Fruit fly (Drosophila melanogaster) whole organism, embryonic: ENCODE data around the gene mEFG1.

Experiments
- ATbp ChIP-seq: fragments of 200-800 bp; sonication (Bioruptor generic); optimal IDR thresholded peaks from 2 replicates; lab custom pipeline; 2017; ENCODE audit warnings: missing biosample characterization, mild to moderate bottlenecking, missing genetic modification characterization, missing genetic modification reagents
- Awh ChIP-seq: fragments of 200-800 bp; sonication (Bioruptor generic); IDR thresholded peaks from 2 replicates; pipeline ENCODE4, ENCODE4 v1.3.6; 2022; ENCODE audit warnings: missing biosample characterization, missing genetic modification characterization
- CG11085 ChIP-seq: fragments of 200-800 bp; sonication (Bioruptor generic); IDR thresholded peaks from 2 replicates; pipeline ENCODE4 v1.3.6; 2022; ENCODE audit warnings: missing biosample characterization, missing genetic modification characterization
- CG11695 ChIP-seq: fragments of 200-800 bp; sonication (Bioruptor generic); IDR thresholded peaks from 3 replicates; pipeline ENCODE4 v1.3.6; 2022; ENCODE audit warnings: missing biosample characterization, missing genetic modification characterization
- CG11696 ChIP-seq: fragments of 200-800 bp; sonication (Bioruptor generic); IDR thresholded peaks from 2 replicates; pipeline ENCODE4 v1.3.6; 2022; ENCODE audit warnings: missing biosample characterization, missing genetic modification characterization
- CG12236 ChIP-seq: fragments of 200-800 bp; sonication (Bioruptor generic); optimal IDR thresholded peaks from 2 replicates; lab custom pipeline; 2016; ENCODE audit warnings: missing biosample characterization, missing genetic modification characterization
- CG12769 ChIP-seq: fragments of 200-800 bp; sonication (Bioruptor generic); optimal IDR thresholded peaks from 2 replicates; lab custom pipeline; 2019; ENCODE audit warnings: missing biosample characterization, mild to moderate bottlenecking, missing genetic modification characterization, moderate library complexity
- CG13894 ChIP-seq: fragments of 200-800 bp; sonication (Bioruptor generic); optimal IDR thresholded peaks from 3 replicates; lab custom pipeline; 2018; ENCODE audit warnings: missing biosample characterization, mild to moderate bottlenecking, missing genetic modification characterization, moderate library complexity
- CG15269 ChIP-seq: fragments of 200-800 bp; sonication (Bioruptor generic); optimal IDR thresholded peaks from 2 replicates; lab custom pipeline; 2018; ENCODE audit warnings: missing biosample characterization, mild to moderate bottlenecking, missing genetic modification characterization, moderate library complexity
- CG1647 ChIP-seq: fragments of 200-800 bp; sonication (Bioruptor generic); optimal IDR thresholded peaks from 3 replicates; lab custom pipeline; 2016; ENCODE audit warnings: missing biosample characterization, missing genetic modification characterization
- CG16815 ChIP-seq: fragments of 200-800 bp; sonication (Bioruptor generic); optimal IDR thresholded peaks from 3 replicates; lab custom pipeline; 2017; ENCODE audit warnings: missing biosample characterization, mild to moderate bottlenecking, missing genetic modification characterization
- CG17186 ChIP-seq: fragments of 200-800 bp; sonication (Bioruptor generic); optimal IDR thresholded peaks from 3 replicates; lab custom pipeline; 2017; ENCODE audit warnings: missing biosample characterization, missing genetic modification reagents, missing genetic modification characterization
- CG1832 ChIP-seq: fragments of 200-800 bp; sonication (Bioruptor generic); optimal IDR thresholded peaks from 2 replicates; lab custom pipeline; 2017; ENCODE audit warnings: missing biosample characterization, mild to moderate bottlenecking, missing genetic modification characterization, inconsistent platforms
- CG3163 ChIP-seq: fragments of 200-800 bp; sonication (Bioruptor generic); optimal IDR thresholded peaks from 3 replicates; lab custom pipeline; 2016; ENCODE audit warnings: missing biosample characterization, missing genetic modification characterization
- CG4854 ChIP-seq: fragments of 200-800 bp; sonication (Bioruptor generic); optimal IDR thresholded peaks from 2 replicates; lab custom pipeline; 2016; ENCODE audit warnings: missing biosample characterization, missing genetic modification characterization, inconsistent platforms
- CG6272 ChIP-seq: fragments of 200-800 bp; sonication (Bioruptor generic); IDR thresholded peaks from 2 replicates; pipeline ENCODE4 v1.3.6; 2022; ENCODE audit warnings: missing biosample characterization, missing genetic modification characterization
- CG7839 ChIP-seq: fragments of 200-800 bp; sonication (Bioruptor generic); optimal IDR thresholded peaks from 3 replicates; lab custom pipeline; 2018; ENCODE audit warnings: missing biosample characterization, mild to moderate bottlenecking, missing genetic modification characterization, moderate library complexity
- CG7987 ChIP-seq: fragments of 200-800 bp; sonication (Bioruptor generic); optimal IDR thresholded peaks from 2 replicates; lab custom pipeline; 2018; ENCODE audit warnings: missing biosample characterization, mild to moderate bottlenecking, missing genetic modification characterization, moderate library complexity
- CG9817 ChIP-seq: fragments of 200-800 bp; sonication (Bioruptor generic); optimal IDR thresholded peaks from 2 replicates; lab custom pipeline; 2018; ENCODE audit warnings: missing biosample characterization, mild to moderate bottlenecking, missing genetic modification characterization, moderate library complexity
- Camta ChIP-seq: fragments of 200-800 bp; sonication (Bioruptor generic); optimal IDR thresholded peaks from 2 replicates; lab custom pipeline; 2016; ENCODE audit warnings: missing biosample characterization, missing genetic modification characterization
- Drgx ChIP-seq: fragments of 200-800 bp; sonication (Bioruptor generic); IDR thresholded peaks from 2 replicates; pipeline ENCODE4 v1.3.6; 2022; ENCODE audit warnings: missing biosample characterization, missing genetic modification characterization
- Gsc ChIP-seq: fragments of 200-800 bp; sonication (Bioruptor generic); IDR thresholded peaks from 2 replicates; pipeline ENCODE4 v1.3.6; 2022; ENCODE audit warnings: missing biosample characterization, missing genetic modification characterization
- Hr39 ChIP-seq: fragments of >200 bp; optimal IDR thresholded peaks from 2 replicates; lab custom pipeline; 2017
- Hr51 ChIP-seq, 2 experiments: fragments of 200-800 bp; sonication (Bioruptor generic); optimal IDR thresholded peaks; 2 replicates in 1 of 2; 3 replicates in 1 of 2; lab custom pipeline; 2016 to 2018; ENCODE audit warnings: missing biosample characterization in 2 of 2, missing genetic modification characterization in 2 of 2, mild to moderate bottlenecking in 1 of 2, moderate library complexity in 1 of 2
- Mad ChIP-seq: fragments of 200-800 bp; sonication (Bioruptor generic); optimal IDR thresholded peaks from 2 replicates; lab custom pipeline; 2016; ENCODE audit warnings: missing biosample characterization, missing genetic modification characterization
- Med ChIP-seq: fragments of 200-800 bp; sonication (Bioruptor generic); peaks from one replicate; lab custom pipeline; 2016; ENCODE audit warnings: missing biosample characterization, missing genetic modification characterization, mild to moderate bottlenecking, inconsistent platforms, moderate library complexity
- NC2α ChIP-seq: fragments of 200-800 bp; sonication (Bioruptor generic); optimal IDR thresholded peaks from 2 replicates; lab custom pipeline; 2016; ENCODE audit warnings: missing biosample characterization, missing genetic modification characterization
- NfI ChIP-seq: fragments of 200-800 bp; sonication (Bioruptor generic); optimal IDR thresholded peaks from 3 replicates; lab custom pipeline; 2018; ENCODE audit warnings: missing biosample characterization, mild to moderate bottlenecking, missing genetic modification characterization, moderate library complexity
- Optix ChIP-seq: fragments of 200-800 bp; sonication (Bioruptor generic); IDR thresholded peaks from 3 replicates; pipeline ENCODE4 v1.3.6; 2022; ENCODE audit warnings: missing biosample characterization, missing genetic modification characterization
- Rfx ChIP-seq: fragments of 200-800 bp; sonication (Bioruptor generic); IDR thresholded peaks from 2 replicates; pipeline ENCODE4 v1.3.6; 2022; ENCODE audit warnings: missing biosample characterization, missing genetic modification characterization
- Sox100B ChIP-seq: fragments of 200-800 bp; sonication (Bioruptor generic); optimal IDR thresholded peaks from 3 replicates; lab custom pipeline; 2018; ENCODE audit warnings: missing biosample characterization, mild to moderate bottlenecking, missing genetic modification characterization
- Sry-δ ChIP-seq: fragments of 200-800 bp; sonication (Bioruptor generic); optimal IDR thresholded peaks from 2 replicates; lab custom pipeline; 2016; ENCODE audit warnings: missing biosample characterization, missing genetic modification characterization
- Trl ChIP-seq, 3 experiments: fragments of >200 bp in 2 of 3; fragments of 200-800 bp in 1 of 3; sonication (Bioruptor generic) in 1 of 3; optimal IDR thresholded peaks; 2 replicates in 1 of 3; 3 replicates in 2 of 3; lab custom pipeline; 2016 to 2017; ENCODE audit warnings: missing biosample characterization in 1 of 3, missing genetic modification characterization in 1 of 3
- ato ChIP-seq: fragments of 200-800 bp; sonication (Bioruptor generic); IDR thresholded peaks from 2 replicates; pipeline ENCODE4 v1.3.6; 2022; ENCODE audit warnings: missing biosample characterization, missing genetic modification characterization; ENCODE audit not compliant: partially characterized antibody
- cad ChIP-seq: fragments of >200 bp; optimal IDR thresholded peaks from 2 replicates; lab custom pipeline; 2017; ENCODE audit warnings: missing biosample characterization, missing genetic modification characterization
- cwo ChIP-seq: fragments of 200-800 bp; sonication (Bioruptor generic); optimal IDR thresholded peaks from 3 replicates; lab custom pipeline; 2017; ENCODE audit warnings: missing biosample characterization, missing genetic modification characterization, mild to moderate bottlenecking, moderate library complexity, missing genetic modification reagents
- fd3F ChIP-seq: fragments of 200-800 bp; sonication (Bioruptor generic); optimal IDR thresholded peaks from 2 replicates; lab custom pipeline; 2018; ENCODE audit warnings: missing biosample characterization, mild to moderate bottlenecking, missing genetic modification characterization, moderate library complexity
- fru ChIP-seq: fragments of >200 bp; optimal IDR thresholded peaks from 2 replicates; lab custom pipeline; 2017
- grn ChIP-seq: fragments of 200-800 bp; sonication (Bioruptor generic); optimal IDR thresholded peaks from 3 replicates; lab custom pipeline; 2017; ENCODE audit warnings: missing biosample characterization, missing genetic modification characterization
- gro ChIP-seq: fragments of 200-800 bp; sonication (Bioruptor generic); optimal IDR thresholded peaks from 2 replicates; lab custom pipeline; 2016; ENCODE audit warnings: missing biosample characterization, missing genetic modification characterization
- h ChIP-seq: fragments of >200 bp; optimal IDR thresholded peaks from 2 replicates; lab custom pipeline; 2017
- ham ChIP-seq: fragments of 200-800 bp; sonication (Bioruptor generic); IDR thresholded peaks from 2 replicates; pipeline ENCODE4 v1.3.6; 2022; ENCODE audit warnings: missing biosample characterization, missing genetic modification characterization
- her ChIP-seq: fragments of 200-800 bp; sonication (Bioruptor generic); optimal IDR thresholded peaks from 2 replicates; lab custom pipeline; 2016; ENCODE audit warnings: missing biosample characterization, missing genetic modification characterization
- kay ChIP-seq: fragments of 200-800 bp; sonication (Bioruptor generic); optimal IDR thresholded peaks from 2 replicates; lab custom pipeline; 2016; ENCODE audit warnings: missing biosample characterization, missing genetic modification characterization
- klu ChIP-seq: fragments of 200-800 bp; sonication (Bioruptor generic); IDR thresholded peaks from 2 replicates; pipeline ENCODE4 v1.3.6; 2022; ENCODE audit warnings: missing biosample characterization, missing genetic modification characterization
- onecut ChIP-seq: fragments of 200-800 bp; sonication (Bioruptor generic); IDR thresholded peaks from 2 replicates; pipeline ENCODE4 v1.3.6; 2022; ENCODE audit warnings: missing biosample characterization, missing genetic modification characterization
- pho ChIP-seq: fragments of 200-800 bp; sonication (Bioruptor generic); optimal IDR thresholded peaks from 2 replicates; lab custom pipeline; 2016; ENCODE audit warnings: missing biosample characterization, missing genetic modification characterization
- scrt ChIP-seq: fragments of 200-800 bp; sonication (Bioruptor generic); optimal IDR thresholded peaks from 2 replicates; lab custom pipeline; 2018; ENCODE audit warnings: missing biosample characterization, mild to moderate bottlenecking, missing genetic modification characterization, moderate library complexity
- sens-2 ChIP-seq: fragments of 200-800 bp; sonication (Bioruptor generic); IDR thresholded peaks from 2 replicates; pipeline ENCODE4 v1.3.6; 2022; ENCODE audit warnings: missing biosample characterization, missing genetic modification characterization
- stwl ChIP-seq: fragments of 200-800 bp; sonication (Bioruptor generic); optimal IDR thresholded peaks from 3 replicates; lab custom pipeline; 2018; ENCODE audit warnings: missing biosample characterization, mild to moderate bottlenecking, missing genetic modification characterization, moderate library complexity
- tap ChIP-seq: fragments of 200-800 bp; optimal IDR thresholded peaks from 3 replicates; lab custom pipeline; 2019; ENCODE audit warnings: missing biosample characterization, mild to moderate bottlenecking, missing genetic modification characterization, moderate library complexity
- vnd ChIP-seq: fragments of 200-800 bp; sonication (Bioruptor generic); IDR thresholded peaks from 3 replicates; pipeline ENCODE4 v1.3.6; 2022; ENCODE audit warnings: missing biosample characterization, missing genetic modification characterization; ENCODE audit not compliant: partially characterized antibody

The mEFG1 gene

DNA sequence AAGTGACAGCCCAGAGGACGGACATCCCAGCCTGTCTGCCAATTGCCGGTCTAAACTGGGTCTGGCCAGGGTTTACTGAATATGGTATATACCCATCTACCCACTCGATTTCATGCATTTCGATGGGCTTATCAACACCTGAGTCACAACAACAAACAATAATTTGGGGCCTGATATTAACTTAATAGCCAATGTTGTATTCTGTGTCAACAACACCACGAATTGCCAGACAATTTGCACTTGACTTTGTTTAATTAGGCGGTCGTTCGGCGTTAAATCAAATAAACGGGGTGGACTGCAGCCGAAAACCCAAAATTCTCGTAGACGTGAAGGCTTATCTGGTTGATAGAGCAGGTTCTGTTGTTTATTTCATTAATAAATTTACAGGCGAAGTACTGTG is 16.4 kb upstream of the mEFG1 start (continued):
- peak; percentile 1 for TF ChIP-seq Sry-δ
- peak; percentile 20 for TF ChIP-seq ATbp (GFP tag; lab: Kevin White, UChicago)
- peak; percentile 45 for TF ChIP-seq CG15269 (tag; lab: Kevin White, UChicago)
- no peak for TF ChIP-seq Drgx (GFP tag; lab: Robert Waterston, UW)
- no peak for TF ChIP-seq sens-2
- TF ChIP-seq grn (GFP tag; lab: Kevin White, UChicago), result no peak
- TF ChIP-seq Camta (GFP tag; lab: Kevin White, UChicago), result no peak
- TF ChIP-seq Rfx, result no peak; the same call in 1 of the 2 replicates
- TF ChIP-seq CG7987 (GFP tag; lab: Kevin White, UChicago), result peak; percentile 53
- no peak for TF ChIP-seq stwl (tag; lab: Kevin White, UChicago)
- TF ChIP-seq CG16815 (GFP tag; lab: Kevin White, UChicago), result no peak
- TF ChIP-seq Trl (optimal IDR thresholded peaks at IDR 0.05; lab: Kevin White, UChicago), result no peak
- peak; percentile 32 for TF ChIP-seq Trl (GFP tag; optimal IDR thresholded peaks at IDR 0.05; lab: Kevin White, UChicago)
- TF ChIP-seq Gsc (GFP tag; lab: Robert Waterston, UW), result no peak
- no peak for TF ChIP-seq ham
- TF ChIP-seq ato (GFP tag; lab: Robert Waterston, UW), result no peak
- no peak for TF ChIP-seq Hr39 (lab: Kevin White, UChicago)
- TF ChIP-seq Hr51 (GFP tag; optimal IDR thresholded peaks at IDR 0.05; lab: Kevin White, UChicago), result no peak
- no peak for TF ChIP-seq kay (GFP tag; lab: Kevin White, UChicago)
- TF ChIP-seq tap (tag; lab: Kevin White, UChicago), result no peak
- TF ChIP-seq Mad (GFP tag; lab: Kevin White, UChicago), result peak; percentile 29
- TF ChIP-seq NfI (GFP tag; lab: Kevin White, UChicago), result peak; percentile 25
- TF ChIP-seq onecut (GFP tag; lab: Robert Waterston, UW), result 0 out of 2 replicates have a peak, but pooled peaks have one; percentile 7
- TF ChIP-seq CG7839 (tag; lab: Kevin White, UChicago), result no peak
- TF ChIP-seq Sox100B (GFP tag; lab: Kevin White, UChicago), result no peak
- peak; percentile 33 for TF ChIP-seq CG1647 (GFP tag; lab: Kevin White, UChicago)
- TF ChIP-seq CG13894 (tag; lab: Kevin White, UChicago), result peak; percentile 47
- peak; percentile 52 for TF ChIP-seq fd3F (GFP tag; lab: Kevin White, UChicago)
- no peak for TF ChIP-seq scrt
- TF ChIP-seq pho, result no peak
- TF ChIP-seq cad (GFP tag; lab: Kevin White, UChicago), result no peak
- no peak for TF ChIP-seq CG12236 (GFP tag; lab: Kevin White, UChicago)
- TF ChIP-seq Awh (GFP tag; lab: Robert Waterston, UW), result no peak
- no peak for TF ChIP-seq CG6272 (GFP tag; lab: Robert Waterston, UW)
- TF ChIP-seq CG3163 (GFP tag; lab: Kevin White, UChicago), result no peak
- no peak for TF ChIP-seq NC2α (GFP tag; lab: Kevin White, UChicago)
- TF ChIP-seq CG4854, result peak; percentile 36
- TF ChIP-seq cwo (GFP tag; lab: Kevin White, UChicago), result peak; percentile 1
- peak; percentile 28 for TF ChIP-seq CG12769
- no peak for TF ChIP-seq CG11696 (GFP tag; lab: Robert Waterston, UW)
- TF ChIP-seq vnd (GFP tag; lab: Robert Waterston, UW), result no peak
- no peak for TF ChIP-seq klu (GFP tag; lab: Robert Waterston, UW)
- TF ChIP-seq CG11085 (GFP tag; lab: Robert Waterston, UW), result no peak
- peak; percentile 91 for TF ChIP-seq Med (GFP tag; lab: Kevin White, UChicago)
- no peak for TF ChIP-seq Optix
- no peak for TF ChIP-seq fru (lab: Kevin White, UChicago)
- TF ChIP-seq CG1832 (GFP tag; lab: Kevin White, UChicago), result no peak
- TF ChIP-seq her (GFP tag; lab: Kevin White, UChicago), result peak; percentile 14
- TF ChIP-seq gro, result peak; percentile 27
- no peak for TF ChIP-seq CG9817 (tag; lab: Kevin White, UChicago)
- no peak for TF ChIP-seq h
- TF ChIP-seq CG17186, result no peak
- peak; percentile 68; the same call in 2 of the 3 replicates for TF ChIP-seq CG11695 (GFP tag; lab: Robert Waterston, UW)
